Fruit fly (Drosophila melanogaster) whole organism, prepupa: ENCODE results near the gene Datp.

Experiments used
- Blimp-1 ChIP-seq: fragments of 200-800 bp; sonication (Bioruptor generic); optimal IDR thresholded peaks from 3 replicates; lab custom pipeline; 2017; ENCODE audit warnings: missing biosample characterization, missing genetic modification characterization, mild to moderate bottlenecking, moderate library complexity, missing genetic modification reagents
- CG10631 ChIP-seq: fragments of 200-800 bp; sonication (Bioruptor generic); optimal IDR thresholded peaks from 2 replicates; lab custom pipeline; 2016; ENCODE audit warnings: missing biosample characterization, missing genetic modification characterization
- CG11762 ChIP-seq: fragments of 200-800 bp; sonication (Bioruptor generic); optimal IDR thresholded peaks from 3 replicates; lab custom pipeline; 2016; ENCODE audit warnings: missing biosample characterization, missing genetic modification characterization; ENCODE audit not compliant: insufficient read depth
- CG11902 ChIP-seq: fragments of 200-800 bp; sonication (Bioruptor generic); optimal IDR thresholded peaks from 3 replicates; lab custom pipeline; 2016; ENCODE audit warnings: missing biosample characterization, missing genetic modification characterization
- CG15336 ChIP-seq: fragments of 200-800 bp; sonication (Bioruptor generic); IDR thresholded peaks from 2 replicates; pipeline ENCODE4 v1.3.6; 2022; ENCODE audit warnings: missing biosample characterization, missing genetic modification characterization
- CG1621 ChIP-seq: fragments of 200-800 bp; sonication (Bioruptor generic); optimal IDR thresholded peaks from 3 replicates; lab custom pipeline; 2018; ENCODE audit warnings: missing biosample characterization, mild to moderate bottlenecking, missing genetic modification characterization
- CG16779 ChIP-seq: fragments of 200-800 bp; sonication (Bioruptor generic); optimal IDR thresholded peaks from 3 replicates; lab custom pipeline; 2017; ENCODE audit warnings: missing biosample characterization, mild to moderate bottlenecking, missing genetic modification characterization
- CG31627 ChIP-seq: fragments of 200-800 bp; sonication (Bioruptor generic); optimal IDR thresholded peaks from 3 replicates; lab custom pipeline; 2016; ENCODE audit warnings: missing biosample characterization, missing genetic modification characterization
- CG32006 ChIP-seq: fragments of 200-800 bp; sonication (Bioruptor generic); optimal IDR thresholded peaks from 3 replicates; lab custom pipeline; 2017; ENCODE audit warnings: missing biosample characterization, mild to moderate bottlenecking, missing genetic modification characterization
- CG34406 ChIP-seq: fragments of 200-800 bp; sonication (Bioruptor generic); optimal IDR thresholded peaks from 3 replicates; lab custom pipeline; 2016; ENCODE audit warnings: missing biosample characterization, missing genetic modification characterization
- CG3919 ChIP-seq: fragments of 200-800 bp; sonication (Bioruptor generic); optimal IDR thresholded peaks from 3 replicates; lab custom pipeline; 2016; ENCODE audit warnings: missing biosample characterization, missing genetic modification characterization
- CG6163 ChIP-seq: fragments of 200-800 bp; sonication (Bioruptor generic); IDR thresholded peaks from 3 replicates; pipeline ENCODE4 v1.3.6; 2022; ENCODE audit warnings: missing biosample characterization, missing genetic modification characterization
- CG6276 ChIP-seq: fragments of 200-800 bp; sonication (Bioruptor generic); optimal IDR thresholded peaks from 2 replicates; lab custom pipeline; 2017; ENCODE audit warnings: missing biosample characterization, mild to moderate bottlenecking, missing genetic modification characterization
- CG6792 ChIP-seq: fragments of 200-800 bp; sonication (Bioruptor generic); optimal IDR thresholded peaks from 3 replicates; lab custom pipeline; 2016; ENCODE audit warnings: missing biosample characterization, missing genetic modification characterization
- CG6808 ChIP-seq: fragments of 200-800 bp; sonication (Bioruptor generic); optimal IDR thresholded peaks from 3 replicates; lab custom pipeline; 2017; ENCODE audit warnings: missing biosample characterization, missing genetic modification characterization, mild to moderate bottlenecking, moderate library complexity, missing genetic modification reagents
- CG6854 ChIP-seq: fragments of 200-800 bp; sonication (Bioruptor generic); optimal IDR thresholded peaks from 2 replicates; lab custom pipeline; 2017; ENCODE audit warnings: missing biosample characterization, mild to moderate bottlenecking, missing genetic modification characterization
- CG7368 ChIP-seq: fragments of 200-800 bp; sonication (Bioruptor generic); optimal IDR thresholded peaks from 3 replicates; lab custom pipeline; 2016; ENCODE audit warnings: missing biosample characterization, missing genetic modification characterization
- CG8119 ChIP-seq: fragments of 200-800 bp; sonication (Bioruptor generic); IDR thresholded peaks from 3 replicates; pipeline ENCODE4 v1.3.6; 2022; ENCODE audit warnings: missing biosample characterization, missing genetic modification characterization
- CG8632 ChIP-seq: fragments of 200-800 bp; sonication (Bioruptor generic); optimal IDR thresholded peaks from 3 replicates; lab custom pipeline; 2016; ENCODE audit warnings: missing biosample characterization, missing genetic modification characterization
- Eip75B ChIP-seq: fragments of 200-800 bp; sonication (Bioruptor generic); optimal IDR thresholded peaks from 3 replicates; lab custom pipeline; 2016; ENCODE audit warnings: missing biosample characterization, missing genetic modification characterization
- Eip78C ChIP-seq: fragments of 200-800 bp; sonication (Bioruptor generic); peaks from one replicate; lab custom pipeline; 2016; ENCODE audit warnings: missing biosample characterization, missing genetic modification characterization
- Eip93F ChIP-seq: fragments of 200-800 bp; sonication (Bioruptor generic); optimal IDR thresholded peaks from 2 replicates; lab custom pipeline; 2016; ENCODE audit warnings: missing biosample characterization, mild to moderate bottlenecking, missing genetic modification characterization
- Ets21C ChIP-seq: fragments of 200-800 bp; sonication (Bioruptor generic); optimal IDR thresholded peaks from 3 replicates; lab custom pipeline; 2016; ENCODE audit warnings: missing biosample characterization, missing genetic modification characterization
- Ets96B ChIP-seq: fragments of 200-800 bp; optimal IDR thresholded peaks from 2 replicates; lab custom pipeline; 2019; ENCODE audit warnings: missing biosample characterization, mild to moderate bottlenecking, missing genetic modification characterization, moderate library complexity
- Gug ChIP-seq: fragments of 200-800 bp; sonication (Bioruptor generic); IDR thresholded peaks from 2 replicates; pipeline ENCODE4 v1.3.6; 2022; ENCODE audit warnings: missing biosample characterization, missing genetic modification characterization
- Hr38 ChIP-seq: sonication (Bioruptor generic); optimal IDR thresholded peaks from 2 replicates; lab custom pipeline; 2016; ENCODE audit warnings: missing biosample characterization, missing genetic modification characterization
- Hr39 ChIP-seq: fragments of 200-800 bp; sonication (Bioruptor generic); optimal IDR thresholded peaks from 2 replicates; lab custom pipeline; 2016; ENCODE audit warnings: missing biosample characterization, missing genetic modification characterization
- Hr4 ChIP-seq: fragments of 200-800 bp; sonication (Bioruptor generic); optimal IDR thresholded peaks from 3 replicates; lab custom pipeline; 2016; ENCODE audit warnings: missing biosample characterization, missing genetic modification characterization
- Lpt ChIP-seq: fragments of 200-800 bp; sonication (Bioruptor generic); optimal IDR thresholded peaks from 3 replicates; lab custom pipeline; 2016; ENCODE audit warnings: missing biosample characterization, missing genetic modification characterization
- Met ChIP-seq: fragments of 200-800 bp; sonication (Bioruptor generic); optimal IDR thresholded peaks from 3 replicates; lab custom pipeline; 2016; ENCODE audit warnings: missing biosample characterization, missing genetic modification characterization
- OdsH ChIP-seq: fragments of 200-800 bp; sonication (Bioruptor generic); optimal IDR thresholded peaks from 3 replicates; lab custom pipeline; 2016; ENCODE audit warnings: missing biosample characterization, missing genetic modification characterization
- Sox102F ChIP-seq: fragments of 200-800 bp; sonication (Bioruptor generic); optimal IDR thresholded peaks from 2 replicates; lab custom pipeline; 2016; ENCODE audit warnings: missing biosample characterization, mild to moderate bottlenecking, missing genetic modification characterization
- Sox14 ChIP-seq: fragments of 200-800 bp; sonication (Bioruptor generic); optimal IDR thresholded peaks from 3 replicates; lab custom pipeline; 2016; ENCODE audit warnings: missing biosample characterization, missing genetic modification characterization
- achi ChIP-seq: fragments of 200-800 bp; sonication (Bioruptor generic); optimal IDR thresholded peaks from 3 replicates; lab custom pipeline; 2016; ENCODE audit warnings: missing biosample characterization, missing genetic modification characterization
- acj6 ChIP-seq: fragments of 200-800 bp; sonication (Bioruptor generic); optimal IDR thresholded peaks from 3 replicates; lab custom pipeline; 2016; ENCODE audit warnings: missing biosample characterization, missing genetic modification characterization
- cyc ChIP-seq: fragments of 200-800 bp; sonication (Bioruptor generic); optimal IDR thresholded peaks from 3 replicates; lab custom pipeline; 2016; ENCODE audit warnings: missing biosample characterization, missing genetic modification characterization
- dac ChIP-seq: fragments of 200-800 bp; sonication (Bioruptor generic); optimal IDR thresholded peaks from 2 replicates; lab custom pipeline; 2017; ENCODE audit warnings: missing biosample characterization, mild to moderate bottlenecking, missing genetic modification characterization
- dsx ChIP-seq: fragments of 200-800 bp; optimal IDR thresholded peaks from 3 replicates; lab custom pipeline; 2019; ENCODE audit warnings: missing biosample characterization, mild to moderate bottlenecking, missing genetic modification characterization, moderate library complexity; ENCODE audit not compliant: poor library complexity, severe bottlenecking
- eg ChIP-seq: fragments of 200-800 bp; sonication (Bioruptor generic); IDR thresholded peaks from 3 replicates; pipeline ENCODE4 v1.3.6; 2022; ENCODE audit warnings: missing biosample characterization, missing genetic modification characterization
- esn ChIP-seq: fragments of 200-800 bp; sonication (Bioruptor generic); optimal IDR thresholded peaks from 2 replicates; lab custom pipeline; 2016; ENCODE audit warnings: missing biosample characterization, mild to moderate bottlenecking, missing genetic modification characterization, moderate library complexity
- fd85E ChIP-seq: fragments of 200-800 bp; sonication (Bioruptor generic); optimal IDR thresholded peaks from 3 replicates; lab custom pipeline; 2016; ENCODE audit warnings: missing biosample characterization, missing genetic modification characterization
- lz ChIP-seq: fragments of 200-800 bp; sonication (Bioruptor generic); optimal IDR thresholded peaks from 3 replicates; lab custom pipeline; 2016; ENCODE audit warnings: missing biosample characterization, missing genetic modification characterization
- net ChIP-seq: fragments of 200-800 bp; sonication (Bioruptor generic); optimal IDR thresholded peaks from 3 replicates; lab custom pipeline; 2016; ENCODE audit warnings: missing biosample characterization, missing genetic modification characterization
- pdm3 ChIP-seq: fragments of 200-800 bp; sonication (Bioruptor generic); optimal IDR thresholded peaks from 3 replicates; lab custom pipeline; 2016; ENCODE audit warnings: missing biosample characterization, missing genetic modification characterization
- svp ChIP-seq: fragments of 200-800 bp; sonication (Bioruptor generic); peaks from one replicate; lab custom pipeline; 2016; ENCODE audit warnings: missing biosample characterization, missing genetic modification characterization
- topi ChIP-seq: fragments of 200-800 bp; sonication (Bioruptor generic); optimal IDR thresholded peaks from 3 replicates; lab custom pipeline; 2016; ENCODE audit warnings: missing biosample characterization, missing genetic modification characterization
- vri ChIP-seq: fragments of 200-800 bp; sonication (Bioruptor generic); optimal IDR thresholded peaks from 3 replicates; lab custom pipeline; 2016; ENCODE audit warnings: missing biosample characterization, mild to moderate bottlenecking, missing genetic modification characterization

The Datp gene

DNA sequence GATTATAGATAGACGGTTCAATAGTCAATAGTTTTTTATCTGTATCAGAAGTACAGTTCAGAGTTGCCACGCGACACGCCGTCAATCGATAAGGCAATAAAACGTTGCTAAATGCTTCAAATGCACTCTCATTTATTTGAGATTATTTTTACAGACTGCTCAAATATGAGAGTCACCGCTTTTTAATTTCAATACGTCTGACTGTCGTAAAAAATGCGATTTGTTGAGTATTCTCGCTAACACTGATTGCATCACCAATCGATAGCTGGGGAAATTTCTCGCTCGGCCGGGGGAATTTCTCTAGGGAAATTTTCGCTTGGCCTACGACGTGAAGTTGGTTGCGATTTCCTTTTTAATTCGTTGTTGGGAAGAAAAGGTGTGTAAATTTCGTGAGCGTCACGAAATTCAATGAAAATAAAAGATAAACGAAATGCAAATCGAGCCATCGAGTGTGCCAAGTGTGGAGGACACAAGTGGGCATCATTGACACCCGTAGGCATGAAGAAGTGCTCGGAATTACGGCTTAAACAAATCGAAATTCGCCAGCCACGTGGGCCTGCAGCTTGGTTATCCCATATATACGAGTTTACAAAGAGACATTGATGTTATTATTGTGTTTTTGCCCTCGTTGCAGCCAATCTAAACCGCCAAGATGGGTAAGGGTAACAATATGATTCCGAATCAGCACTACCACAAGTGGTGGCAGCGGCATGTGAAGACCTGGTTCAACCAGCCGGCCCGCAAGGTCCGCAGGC lies 28.6 kb upstream of the Datp start, which contains the start of the genes Dref and RpL13 (continued):
- TF ChIP-seq CG10631 (GFP tag; lab: Kevin White, UChicago) (no peak), fd85E (GFP tag; lab: Kevin White, UChicago) (peak; percentile 82), CG6854 (GFP tag; lab: Kevin White, UChicago) (peak; percentile 97), CG6163 (GFP tag; lab: Robert Waterston, UW) (peak; percentile 89), Ets21C (GFP tag; lab: Kevin White, UChicago) (peak; percentile 53), Hr39 (GFP tag; lab: Kevin White, UChicago) (peak; percentile 67), CG31627 (GFP tag; lab: Kevin White, UChicago) (peak; percentile 78), dsx (GFP tag; lab: Kevin White, UChicago) (peak; percentile 54), acj6 (GFP tag; lab: Kevin White, UChicago) (peak; percentile 72), CG34406 (GFP tag; lab: Kevin White, UChicago) (peak; percentile 79), Ets96B (peak; percentile 51), CG32006 (GFP tag; lab: Kevin White, UChicago) (no peak), Eip93F (GFP tag; lab: Kevin White, UChicago) (no peak), Sox102F (GFP tag; lab: Kevin White, UChicago) (peak; percentile 92), Lpt (GFP tag; lab: Kevin White, UChicago) (no peak), vri (peak; percentile 92), Eip75B (GFP tag; lab: Kevin White, UChicago) (peak; percentile 83), Blimp-1 (GFP tag; lab: Kevin White, UChicago) (peak; percentile 82), CG8119 (GFP tag; lab: Robert Waterston, UW) (no peak; the same call in 1 of the 3 replicates), Hr38 (no peak), esn (GFP tag; lab: Kevin White, UChicago) (peak; percentile 91), CG7368 (peak; percentile 84), Sox14 (GFP tag; lab: Kevin White, UChicago) (peak; percentile 78), net (GFP tag; lab: Kevin White, UChicago) (peak; percentile 80), CG16779 (peak; percentile 81), OdsH (GFP tag; lab: Kevin White, UChicago) (peak; percentile 78), CG1621 (tag; lab: Kevin White, UChicago) (peak; percentile 83), CG15336 (GFP tag; lab: Robert Waterston, UW) (peak; percentile 39; the same call in 1 of the 2 replicates), CG11902 (GFP tag; lab: Kevin White, UChicago) (no peak), achi (GFP tag; lab: Kevin White, UChicago) (peak; percentile 82), svp (GFP tag; lab: Kevin White, UChicago) (peak; percentile 90), eg (GFP tag; lab: Robert Waterston, UW) (peak; percentile 83), pdm3 (GFP tag; lab: Kevin White, UChicago) (peak; percentile 77), CG11762 (GFP tag; lab: Kevin White, UChicago) (peak; percentile 59)

DNA sequence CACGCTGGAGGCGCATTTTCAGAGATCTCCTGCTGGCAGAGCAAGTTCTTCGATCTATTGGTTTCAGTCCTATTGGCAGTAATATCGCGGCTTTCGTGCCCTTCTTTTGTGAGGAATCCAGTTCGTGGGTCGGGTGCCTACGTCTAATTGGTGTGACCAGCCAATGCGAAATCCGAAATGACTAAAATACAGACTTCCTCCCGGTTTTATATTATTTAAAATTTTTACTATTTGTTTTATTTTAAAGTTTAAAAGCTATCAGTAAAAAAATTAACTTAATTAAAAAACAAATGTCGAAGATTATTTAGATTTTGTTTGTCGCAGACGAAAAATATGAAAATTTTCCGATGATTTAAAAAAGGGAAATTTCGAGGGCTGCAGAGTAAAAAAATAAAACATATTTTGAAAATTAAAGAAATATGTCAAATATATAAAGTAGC lies 25.0 kb upstream of the Datp start, which contains the start of gene CG5850:
TSS of gene CG5850 (minus strand) at position 347 of the 440 bp plus-strand sequence.
- TF ChIP-seq CG11902 (GFP tag; lab: Kevin White, UChicago) (no peak), CG6854 (GFP tag; lab: Kevin White, UChicago) (peak; percentile 50), topi (no peak), esn (GFP tag; lab: Kevin White, UChicago) (peak; percentile 36), pdm3 (GFP tag; lab: Kevin White, UChicago) (peak; percentile 9), acj6 (GFP tag; lab: Kevin White, UChicago) (no peak), dac (GFP tag; lab: Kevin White, UChicago) (no peak), Eip78C (GFP tag; lab: Kevin White, UChicago) (peak; percentile 72), cyc (no peak), Gug (GFP tag; lab: Robert Waterston, UW) (no peak), svp (GFP tag; lab: Kevin White, UChicago) (peak; percentile 69), achi (GFP tag; lab: Kevin White, UChicago) (peak; percentile 13), CG3919 (no peak), CG6276 (GFP tag; lab: Kevin White, UChicago) (no peak), CG8632 (GFP tag; lab: Kevin White, UChicago) (no peak), dsx (GFP tag; lab: Kevin White, UChicago) (no peak), Met (peak; percentile 25), Ets21C (GFP tag; lab: Kevin White, UChicago) (no peak), Eip75B (GFP tag; lab: Kevin White, UChicago) (no peak), CG6792 (no peak), Hr4 (GFP tag; lab: Kevin White, UChicago) (no peak), lz (GFP tag; lab: Kevin White, UChicago) (no peak), OdsH (GFP tag; lab: Kevin White, UChicago) (peak; percentile 6), CG15336 (GFP tag; lab: Robert Waterston, UW) (no peak), CG6808 (GFP tag; lab: Kevin White, UChicago) (no peak), Sox102F (GFP tag; lab: Kevin White, UChicago) (no peak)
